Worm (Caenorhabditis elegans): Measurements from ENCODE around the gene C17C3.1.

Gene C17C3.1

ce11 chrII:5525297-5525696 lies 45.1 kb upstream of the C17C3.1 start, which contains the start of gene tbx-35:
TSS of gene tbx-35 (minus strand) at chrII:5525397.
- no peak for TF ChIP-seq snpc-1.3 (tag; optimal IDR thresholded peaks at IDR 0.05; ENCODE audit: insufficient read depth)
- TF ChIP-seq xnd-1 (tag; optimal IDR thresholded peaks at IDR 0.05) = no peak
- TF ChIP-seq ama-1 (optimal IDR thresholded peaks at IDR 0.05) = no peak
- TF ChIP-seq ama-1 (GFP tag; optimal IDR thresholded peaks at IDR 0.05) = no peak
- TF ChIP-seq F23B12.7 (tag; optimal IDR thresholded peaks at IDR 0.05; ENCODE audit: insufficient read depth) = no peak
- no peak for TF ChIP-seq nhr-27 (tag; optimal IDR thresholded peaks at IDR 0.05)
- no peak for TF ChIP-seq bed-1 (GFP tag; IDR thresholded peaks at IDR 0.05)
- no peak for TF ChIP-seq F57A8.1 (GFP tag; optimal IDR thresholded peaks at IDR 0.05)
- no peak for TF ChIP-seq ceh-58 (GFP tag; IDR thresholded peaks at IDR 0.05)
- no peak for TF ChIP-seq T07F8.4 (tag; optimal IDR thresholded peaks at IDR 0.05)
- no peak for TF ChIP-seq ceh-40 (GFP tag; IDR thresholded peaks at IDR 0.05)
- no peak for TF ChIP-seq ztf-28 (GFP tag; IDR thresholded peaks at IDR 0.05)
- TF ChIP-seq hmg-1.2 (GFP tag; IDR thresholded peaks at IDR 0.05) = no peak
- no peak for TF ChIP-seq nhr-179 (tag; optimal IDR thresholded peaks at IDR 0.05)
- TF ChIP-seq Y79H2A.3 (GFP tag; conservative IDR thresholded peaks at IDR 0.05) = no peak
- TF ChIP-seq attf-3 (GFP tag; conservative IDR thresholded peaks at IDR 0.05) = no peak
- no peak for TF ChIP-seq ztf-22 (GFP tag; optimal IDR thresholded peaks at IDR 0.05)
- TF ChIP-seq dpl-1 (GFP tag; optimal IDR thresholded peaks at IDR 0.05) = no peak
- TF ChIP-seq mes-4 (tag; optimal IDR thresholded peaks at IDR 0.05) = no peak

DNA sequence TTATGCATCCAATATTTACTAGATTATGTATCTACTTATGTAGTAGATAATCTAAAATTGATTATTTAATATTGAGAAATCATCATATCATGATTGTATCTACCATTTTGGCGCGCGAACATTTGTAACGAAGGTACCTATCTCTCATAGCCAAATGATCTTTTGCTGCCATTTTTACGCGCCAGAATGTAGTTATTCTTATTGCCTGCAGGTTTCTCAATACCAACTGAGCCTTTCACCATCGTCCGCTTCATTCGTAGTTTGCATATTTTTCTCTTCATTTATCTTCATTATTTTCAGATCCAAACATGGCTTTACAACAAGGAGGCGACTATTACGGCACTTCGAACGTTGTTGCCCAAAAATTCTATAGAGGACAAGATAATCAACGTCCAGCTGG lies 42.5 kb upstream of the C17C3.1 start, which contains the start of gene ZK177.1:
Gene ZK177.1, plus strand, starts transcription at position 301 of the 400 bp plus-strand sequence.
- TF ChIP-seq sea-2 (GFP tag; IDR thresholded peaks at IDR 0.05) = no peak
- no peak for TF ChIP-seq K12H6.12 (tag; optimal IDR thresholded peaks at IDR 0.05)
- peak; percentile 13 for TF ChIP-seq efl-1 (GFP tag; optimal IDR thresholded peaks at IDR 0.05)

ce11 chrII:5531855-5532328 lies 38.5 kb upstream of the C17C3.1 start, which contains the start of gene C17C3.9:
TSS of gene C17C3.9 (minus strand) at chrII:5532278.
- TF ChIP-seq ceh-40 (GFP tag; IDR thresholded peaks at IDR 0.05) (no peak), ceh-100 (GFP tag; IDR thresholded peaks at IDR 0.05) (no peak), F33H1.4 (GFP tag; IDR thresholded peaks at IDR 0.05) (no peak), rcor-1 (GFP tag; IDR thresholded peaks at IDR 0.05) (no peak), nhr-27 (tag; optimal IDR thresholded peaks at IDR 0.05) (no peak), gei-17 (GFP tag; optimal IDR thresholded peaks at IDR 0.05) (no peak), F49E8.2 (tag; optimal IDR thresholded peaks at IDR 0.05; ENCODE audit: insufficient read depth) (no peak), xnd-1 (tag; optimal IDR thresholded peaks at IDR 0.05) (no peak), ets-4 (GFP tag; optimal IDR thresholded peaks at IDR 0.05) (no peak), attf-6 (GFP tag; IDR thresholded peaks at IDR 0.05) (no peak), nfya-1 (tag; optimal IDR thresholded peaks at IDR 0.05; ENCODE audit: borderline replicate concordance, insufficient read depth) (no peak), ztf-26 (tag; optimal IDR thresholded peaks at IDR 0.05) (no peak)

- TF ChIP-seq F55B11.4 (tag; optimal IDR thresholded peaks at IDR 0.05; ENCODE audit: borderline replicate concordance, insufficient read depth) (no peak), B0019.2 (GFP tag; conservative IDR thresholded peaks at IDR 0.05) (no peak), pha-4 (tag; optimal IDR thresholded peaks at IDR 0.05) (no peak), C06A6.2 (GFP tag; conservative IDR thresholded peaks at IDR 0.05) (no peak), ztf-18 (tag; optimal IDR thresholded peaks at IDR 0.05) (no peak), F37B4.10 (GFP tag; IDR thresholded peaks at IDR 0.05) (no peak), dpl-1 (GFP tag; optimal IDR thresholded peaks at IDR 0.05) (no peak), B0336.3 (GFP tag; IDR thresholded peaks at IDR 0.05) (no peak), egl-44 (GFP tag; IDR thresholded peaks at IDR 0.05) (no peak), snpc-1.3 (tag; optimal IDR thresholded peaks at IDR 0.05; ENCODE audit: insufficient read depth) (no peak), F57C9.4 (tag; optimal IDR thresholded peaks at IDR 0.05) (no peak), aptf-2 (GFP tag; conservative IDR thresholded peaks at IDR 0.05) (no peak), madf-8 (GFP tag; conservative IDR thresholded peaks at IDR 0.05) (no peak), nhr-27 (tag; optimal IDR thresholded peaks at IDR 0.05) (no peak), madf-10 (tag; optimal IDR thresholded peaks at IDR 0.05) (no peak), cebp-2 (GFP tag; IDR thresholded peaks at IDR 0.05) (no peak)
Observed at ce11 chrII:5533642-5534041, 36.7 kb upstream of the C17C3.1 start, which contains the start of gene hlh-26. TSS of gene hlh-26 (minus strand) at chrII:5533742.
